Fruit fly (Drosophila melanogaster) whole organism: ENCODE data around the gene CG11262.

Experiments
- CG8478 ChIP-seq: fragments of >200 bp; optimal IDR thresholded peaks from 2 replicates; lab custom pipeline; 2018; ENCODE audit warnings: inconsistent platforms
- Dll ChIP-seq: fragments of >200 bp; optimal IDR thresholded peaks from 2 replicates; lab custom pipeline; 2017
- EcR ChIP-seq, 2 experiments: fragments of >200 bp; optimal IDR thresholded peaks; 2 replicates each; lab custom pipeline; 2017; ENCODE audit warnings: missing biosample characterization in 2 of 2, missing genetic modification characterization in 2 of 2, missing genetic modification reagents in 2 of 2
- pan ChIP-seq: fragments of >200 bp; optimal IDR thresholded peaks from 2 replicates; lab custom pipeline; 2017
- psq ChIP-seq: fragments of >200 bp; optimal IDR thresholded peaks from 2 replicates; lab custom pipeline; 2017
- usp ChIP-seq: fragments of >200 bp; optimal IDR thresholded peaks from 2 replicates; lab custom pipeline; 2017; ENCODE audit warnings: missing biosample characterization, missing genetic modification characterization, mixed read lengths

dm6 chr3L:13046758-13047157 lies 51.8 kb downstream of the CG11262 start, which contains the start of gene CG11279:
- TF ChIP-seq Dll (lab: Kevin White, UChicago) (no peak), pan (no peak), usp (no peak), CG8478 (lab: Kevin White, UChicago) (no peak), psq (lab: Kevin White, UChicago) (no peak), EcR (GFP tag; optimal IDR thresholded peaks at IDR 0.05; lab: Kevin White, UChicago) (no peak)
